Worm (Caenorhabditis elegans) whole organism, L2 larva: ENCODE measurements around the gene dod-17.

Source experiments
- F13H6.1 ChIP-seq: sonication (generic microtip); optimal IDR thresholded peaks from 2 replicates; lab custom pipeline; 2016; ENCODE audit warnings: missing genetic modification characterization, missing compliant biosample characterization
- R02D3.7 ChIP-seq: fragments of 150-350 bp; optimal IDR thresholded peaks from 2 replicates; lab custom pipeline; 2014; ENCODE audit warnings: missing biosample characterization, missing genetic modification characterization
- ZK546.5 ChIP-seq: sonication (generic microtip); optimal IDR thresholded peaks from 2 replicates; lab custom pipeline; 2017; ENCODE audit warnings: missing biosample characterization, missing genetic modification characterization
- alr-1 ChIP-seq: fragments of 150-350 bp; optimal IDR thresholded peaks from 2 replicates; lab custom pipeline; 2014; ENCODE audit warnings: missing biosample characterization, missing genetic modification characterization
- aly-2 ChIP-seq: fragments of 150-350 bp; optimal IDR thresholded peaks from 2 replicates; lab custom pipeline; 2014; ENCODE audit warnings: missing biosample characterization, missing genetic modification characterization
- ama-1 ChIP-seq: fragments of 150-350 bp; optimal IDR thresholded peaks from 2 replicates; lab custom pipeline; 2018; ENCODE audit warnings: inconsistent platforms
- ceh-16 ChIP-seq: fragments of 150-350 bp; optimal IDR thresholded peaks from 2 replicates; lab custom pipeline; 2014; ENCODE audit warnings: missing biosample characterization, missing genetic modification characterization
- crh-2 ChIP-seq: sonication (generic microtip); optimal IDR thresholded peaks from 2 replicates; lab custom pipeline; 2017; ENCODE audit warnings: missing biosample characterization, missing genetic modification characterization
- dmd-4 ChIP-seq: sonication (generic microtip); optimal IDR thresholded peaks from 2 replicates; lab custom pipeline; 2017; ENCODE audit warnings: missing biosample characterization, missing genetic modification characterization
- elt-3 ChIP-seq: sonication (generic microtip); optimal IDR thresholded peaks from 2 replicates; lab custom pipeline; 2017; ENCODE audit warnings: missing biosample characterization, missing genetic modification characterization
- fos-1 ChIP-seq: fragments of 150-350 bp; optimal IDR thresholded peaks from 2 replicates; lab custom pipeline; 2014; ENCODE audit warnings: missing biosample characterization, missing genetic modification characterization
- lin-11 ChIP-seq: fragments of 150-350 bp; sonication (generic microtip); optimal IDR thresholded peaks from 2 replicates; lab custom pipeline; 2014; ENCODE audit warnings: missing biosample characterization, missing genetic modification characterization, inconsistent platforms, mixed read lengths
- lin-13 ChIP-seq: fragments of 150-350 bp; optimal IDR thresholded peaks from 2 replicates; lab custom pipeline; 2014; ENCODE audit warnings: missing biosample characterization, missing genetic modification reagents, missing genetic modification characterization
- lin-39 ChIP-seq: fragments of 150-350 bp; optimal IDR thresholded peaks from 2 replicates; lab custom pipeline; 2014; ENCODE audit warnings: missing biosample characterization, missing genetic modification reagents, missing genetic modification characterization
- mbf-1 ChIP-seq: sonication (generic microtip); optimal IDR thresholded peaks from 2 replicates; lab custom pipeline; 2017; ENCODE audit warnings: missing biosample characterization, missing genetic modification characterization
- mdl-1 ChIP-seq, 2 experiments: fragments of 150-350 bp in 1 of 2; sonication (generic microtip) in 1 of 2; optimal IDR thresholded peaks; 2 replicates each; lab custom pipeline; 2017; ENCODE audit warnings: missing biosample characterization in 2 of 2, missing genetic modification characterization in 2 of 2
- nhr-11 ChIP-seq: fragments of 150-350 bp; optimal IDR thresholded peaks from 2 replicates; lab custom pipeline; 2014; ENCODE audit warnings: missing biosample characterization, missing genetic modification characterization
- nhr-12 ChIP-seq: fragments of 150-350 bp; optimal IDR thresholded peaks from 2 replicates; lab custom pipeline; 2014; ENCODE audit warnings: missing biosample characterization, missing genetic modification characterization
- nhr-129 ChIP-seq: fragments of 150-350 bp; optimal IDR thresholded peaks from 2 replicates; lab custom pipeline; 2014; ENCODE audit warnings: missing biosample characterization, missing genetic modification characterization
- nhr-21 ChIP-seq: fragments of 150-350 bp; optimal IDR thresholded peaks from 2 replicates; lab custom pipeline; 2014; ENCODE audit warnings: missing biosample characterization, missing genetic modification characterization
- nhr-23 ChIP-seq: fragments of 150-350 bp; optimal IDR thresholded peaks from 2 replicates; lab custom pipeline; 2014; ENCODE audit warnings: missing biosample characterization, missing genetic modification reagents, missing genetic modification characterization
- nhr-237 ChIP-seq: fragments of 150-350 bp; optimal IDR thresholded peaks from 2 replicates; lab custom pipeline; 2014; ENCODE audit warnings: missing biosample characterization, missing genetic modification characterization
- nhr-77 ChIP-seq: fragments of 150-350 bp; optimal IDR thresholded peaks from 2 replicates; lab custom pipeline; 2014; ENCODE audit warnings: missing biosample characterization, missing genetic modification characterization
- peb-1 ChIP-seq: fragments of 150-350 bp; optimal IDR thresholded peaks from 2 replicates; lab custom pipeline; 2014; ENCODE audit warnings: missing biosample characterization, missing genetic modification characterization
- skn-1 ChIP-seq: sonication (generic microtip); optimal IDR thresholded peaks from 2 replicates; lab custom pipeline; 2017; ENCODE audit warnings: missing biosample characterization, missing genetic modification characterization
- sma-3 ChIP-seq: sonication (generic microtip); optimal IDR thresholded peaks from 2 replicates; lab custom pipeline; 2016; ENCODE audit warnings: missing genetic modification reagents, missing genetic modification characterization, missing compliant biosample characterization
- sma-9 ChIP-seq, 2 experiments: fragments of 150-350 bp in 1 of 2; sonication (generic microtip) in 1 of 2; optimal IDR thresholded peaks; 2 replicates each; lab custom pipeline; 2014 to 2016; ENCODE audit warnings: missing genetic modification characterization in 2 of 2, mild to moderate bottlenecking in 1 of 2, missing biosample characterization in 1 of 2, missing compliant biosample characterization in 1 of 2, missing genetic modification reagents in 1 of 2, moderate library complexity in 1 of 2
- unc-55 ChIP-seq: fragments of 150-350 bp; sonication (generic microtip); optimal IDR thresholded peaks from 3 replicates; lab custom pipeline; 2014; ENCODE audit warnings: missing biosample characterization, missing genetic modification reagents, missing genetic modification characterization
- ztf-4 ChIP-seq: fragments of 150-350 bp; optimal IDR thresholded peaks from 2 replicates; lab custom pipeline; 2014; ENCODE audit warnings: missing biosample characterization, missing genetic modification characterization

dod-17 gene

ce11 chrIV:12962564-12962963, 13.5 kb upstream of the dod-17 start, which contains the start of gene F55G11.8:
TSS of gene F55G11.8 (plus strand) at chrIV:12962808.
- TF ChIP-seq nhr-21 (no peak), crh-2 (tag; lab: Kevin White, UChicago) (no peak), fos-1 (tag; lab: Kevin White, UChicago) (peak; percentile 86), sma-9 (GFP tag; optimal IDR thresholded peaks at IDR 0.05; lab: Kevin White, UChicago) (peak; percentile 25), sma-9 (tag; optimal IDR thresholded peaks at IDR 0.05; lab: Kevin White, UChicago) (no peak), lin-13 (no peak), sma-3 (no peak), lin-39 (tag; lab: Kevin White, UChicago) (no peak), aly-2 (tag; lab: Kevin White, UChicago) (no peak), elt-3 (tag; lab: Kevin White, UChicago) (no peak), skn-1 (tag; lab: Kevin White, UChicago) (peak; percentile 43)

ce11 chrIV:12964648-12965047, 11.5 kb upstream of the dod-17 start:
- TF ChIP-seq fos-1 (tag; lab: Kevin White, UChicago) (peak; percentile 56), mdl-1 (tag; optimal IDR thresholded peaks at IDR 0.05; lab: Kevin White, UChicago) (no peak), sma-9 (GFP tag; optimal IDR thresholded peaks at IDR 0.05; lab: Kevin White, UChicago) (peak; percentile 33), sma-9 (tag; optimal IDR thresholded peaks at IDR 0.05; lab: Kevin White, UChicago) (no peak), elt-3 (tag; lab: Kevin White, UChicago) (no peak), nhr-23 (tag; lab: Kevin White, UChicago) (no peak), unc-55 (no peak), R02D3.7 (tag; lab: Kevin White, UChicago) (no peak)

ce11 chrIV:12965074-12965473, 11.0 kb upstream of the dod-17 start, which contains the start of gene dod-22:
TSS of gene dod-22 (plus strand) at chrIV:12965374.
- TF ChIP-seq fos-1 (tag; lab: Kevin White, UChicago) (peak; percentile 21), skn-1 (tag; lab: Kevin White, UChicago) (no peak), lin-13 (no peak), R02D3.7 (tag; lab: Kevin White, UChicago) (no peak)

ce11 chrIV:12967303-12967702, 8.8 kb upstream of the dod-17 start:
- no peak for TF ChIP-seq ztf-4
- TF ChIP-seq lin-11 (tag; lab: Kevin White, UChicago), result no peak
- TF ChIP-seq ceh-16 (tag; lab: Kevin White, UChicago), result no peak
- TF ChIP-seq mbf-1 (tag; lab: Kevin White, UChicago), result no peak
- no peak for TF ChIP-seq F13H6.1 (tag; lab: Kevin White, UChicago)
- no peak for TF ChIP-seq nhr-21
- no peak for TF ChIP-seq nhr-129 (tag; lab: Kevin White, UChicago)
- no peak for TF ChIP-seq peb-1 (tag; lab: Kevin White, UChicago)

ce11 chrIV:12969141-12969540, 7.0 kb upstream of the dod-17 start, which contains the start of gene F55G11.2:
TSS of gene F55G11.2 (minus strand) at chrIV:12969289.
- TF ChIP-seq fos-1 (tag; lab: Kevin White, UChicago) (peak; percentile 82), skn-1 (tag; lab: Kevin White, UChicago) (peak; percentile 21), sma-9 (GFP tag; optimal IDR thresholded peaks at IDR 0.05; lab: Kevin White, UChicago) (no peak), sma-9 (tag; optimal IDR thresholded peaks at IDR 0.05; lab: Kevin White, UChicago) (no peak), ZK546.5 (tag; lab: Kevin White, UChicago) (no peak)

- TF ChIP-seq fos-1 (tag; lab: Kevin White, UChicago) (peak; percentile 41), mdl-1 (tag; optimal IDR thresholded peaks at IDR 0.05; lab: Kevin White, UChicago) (no peak)
Measured at ce11 chrIV:12971994-12972520, 4.0 kb upstream of the dod-17 start.

- TF ChIP-seq nhr-237 (tag; lab: Kevin White, UChicago), result no peak
- no peak for TF ChIP-seq ztf-4
- TF ChIP-seq alr-1 (tag; lab: Kevin White, UChicago), result no peak
- TF ChIP-seq F13H6.1 (tag; lab: Kevin White, UChicago), result no peak
- TF ChIP-seq lin-11 (tag; lab: Kevin White, UChicago), result no peak
- TF ChIP-seq crh-2 (tag; lab: Kevin White, UChicago), result no peak
- no peak for TF ChIP-seq nhr-11 (tag; lab: Kevin White, UChicago)
- no peak for TF ChIP-seq sma-9 (GFP tag; optimal IDR thresholded peaks at IDR 0.05; lab: Kevin White, UChicago)
- TF ChIP-seq sma-9 (tag; optimal IDR thresholded peaks at IDR 0.05; lab: Kevin White, UChicago), result no peak
- no peak for TF ChIP-seq ama-1 (lab: Kevin White, UChicago)
- TF ChIP-seq nhr-12 (tag; lab: Kevin White, UChicago), result no peak
- TF ChIP-seq nhr-77 (tag; lab: Kevin White, UChicago), result no peak
- no peak for TF ChIP-seq dmd-4
Measured at ce11 chrIV:12972780-12973179, 3.3 kb upstream of the dod-17 start.
